Fruit fly (Drosophila melanogaster) whole organism, prepupa: Measurements from ENCODE around the gene Npc1a.

Source experiments
- CG11902 ChIP-seq: fragments of 200-800 bp; sonication (Bioruptor generic); optimal IDR thresholded peaks from 3 replicates; lab custom pipeline; 2016; ENCODE audit warnings: missing biosample characterization, missing genetic modification characterization
- acj6 ChIP-seq: fragments of 200-800 bp; sonication (Bioruptor generic); optimal IDR thresholded peaks from 3 replicates; lab custom pipeline; 2016; ENCODE audit warnings: missing biosample characterization, missing genetic modification characterization

- no peak for TF ChIP-seq CG11902 (GFP tag; lab: Kevin White, UChicago)
- TF ChIP-seq acj6, result no peak
Observed at dm6 chr2L:10222550-10223231, 1.7 kb upstream of the Npc1a start, which contains the start of gene Bcs1.
